Fruit fly (Drosophila melanogaster): Measurements from ENCODE around the gene bbg.
A peak's percentile ranks its signal among the peaks of the same experiment; 100 is the strongest.

bbg gene

DNA sequence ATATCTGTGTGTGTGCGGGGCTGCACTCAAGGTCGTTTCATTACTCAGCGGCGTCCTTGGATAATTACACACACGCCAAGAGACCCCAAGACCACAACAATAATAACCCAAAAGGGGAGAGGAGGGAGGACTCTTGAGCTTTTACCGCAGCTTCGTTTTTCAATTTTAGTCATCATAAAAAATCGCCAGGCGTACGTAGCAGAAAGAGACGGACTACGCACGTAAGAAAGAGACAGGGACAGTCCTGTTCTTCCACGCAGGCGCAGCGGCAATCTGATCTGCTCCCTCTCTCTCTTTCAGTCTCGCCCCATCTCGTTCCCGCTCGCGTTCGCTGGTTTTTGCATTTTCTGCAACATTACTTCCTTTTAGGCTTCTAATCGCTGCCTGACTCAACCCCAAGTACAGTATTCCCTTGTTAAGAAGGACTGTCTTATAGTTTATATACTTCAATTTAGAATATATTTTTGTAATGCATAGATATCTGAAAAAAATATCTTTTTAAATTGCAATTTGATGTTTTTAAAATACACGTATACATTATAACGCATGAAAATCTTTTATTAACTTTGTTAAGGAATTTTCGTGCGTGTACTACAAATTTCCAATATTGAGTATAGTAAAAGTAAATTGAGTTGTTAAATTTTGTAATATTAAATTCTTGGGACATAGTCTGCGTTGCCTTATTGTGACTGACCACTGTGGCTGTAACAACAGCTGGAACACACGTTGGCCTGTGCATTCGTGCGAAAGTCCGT, 72.4 kb downstream of the bbg start (continued):
- peak; percentile 22 for TF ChIP-seq CG11762 (GFP tag; optimal IDR thresholded peaks at IDR 0.05; ENCODE audit: insufficient read depth)
- TF ChIP-seq CG32006 (GFP tag; optimal IDR thresholded peaks at IDR 0.05): peak; percentile 68
- peak; percentile 79 for TF ChIP-seq CG8632 (GFP tag; optimal IDR thresholded peaks at IDR 0.05)
- TF ChIP-seq Sox15 (GFP tag; optimal IDR thresholded peaks at IDR 0.05): peak; percentile 35
- TF ChIP-seq Eip75B (GFP tag; optimal IDR thresholded peaks at IDR 0.05): peak; percentile 49
- no peak for TF ChIP-seq CG11294 (GFP tag; IDR thresholded peaks at IDR 0.05)
- peak; percentile 88 for TF ChIP-seq spab (GFP tag; optimal IDR thresholded peaks at IDR 0.05)
- peak; percentile 36 to 78 for TF ChIP-seq salr (GFP tag; optimal IDR thresholded peaks at IDR 0.05)
- TF ChIP-seq topi (GFP tag; optimal IDR thresholded peaks at IDR 0.05): peak; percentile 36
- peak; percentile 78 for TF ChIP-seq acj6 (GFP tag; optimal IDR thresholded peaks at IDR 0.05)
- no peak for TF ChIP-seq fkh (GFP tag; optimal IDR thresholded peaks at IDR 0.05)
- no peak for TF ChIP-seq Eip93F (GFP tag; optimal IDR thresholded peaks at IDR 0.05)
- TF ChIP-seq CG3919 (GFP tag; optimal IDR thresholded peaks at IDR 0.05): peak; percentile 52
- peak; percentile 73 for TF ChIP-seq svp (GFP tag)
- peak; percentile 73 for TF ChIP-seq OdsH (GFP tag; optimal IDR thresholded peaks at IDR 0.05)
- TF ChIP-seq CG4318 (GFP tag; optimal IDR thresholded peaks at IDR 0.05): peak; percentile 60
- peak; percentile 69 for TF ChIP-seq CG6792 (GFP tag; optimal IDR thresholded peaks at IDR 0.05)
- TF ChIP-seq CG6276 (GFP tag; optimal IDR thresholded peaks at IDR 0.05): peak; percentile 46
- peak; percentile 58 for TF ChIP-seq pdm3 (GFP tag; optimal IDR thresholded peaks at IDR 0.05)
- no peak for TF ChIP-seq eg (GFP tag; IDR thresholded peaks at IDR 0.05)
- TF ChIP-seq fd85E (GFP tag; optimal IDR thresholded peaks at IDR 0.05): no peak
- no peak for TF ChIP-seq dac (GFP tag; optimal IDR thresholded peaks at IDR 0.05)
- TF ChIP-seq CG8319 (GFP tag; optimal IDR thresholded peaks at IDR 0.05): peak; percentile 15
- no peak for TF ChIP-seq Lpt (GFP tag; optimal IDR thresholded peaks at IDR 0.05)
- peak; percentile 71 for TF ChIP-seq CG8119 (GFP tag; IDR thresholded peaks at IDR 0.05)
- TF ChIP-seq CG6854 (GFP tag; optimal IDR thresholded peaks at IDR 0.05): no peak
- TF ChIP-seq vri (GFP tag; optimal IDR thresholded peaks at IDR 0.05): no peak
- TF ChIP-seq CG31627 (GFP tag; optimal IDR thresholded peaks at IDR 0.05): peak; percentile 35
- TF ChIP-seq net (GFP tag; optimal IDR thresholded peaks at IDR 0.05): peak; percentile 64
- no peak for TF ChIP-seq CG11902 (GFP tag; optimal IDR thresholded peaks at IDR 0.05)
- TF ChIP-seq CG3032 (tag; optimal IDR thresholded peaks at IDR 0.05): peak; percentile 94
- TF ChIP-seq Met (GFP tag; optimal IDR thresholded peaks at IDR 0.05): peak; percentile 54
- TF ChIP-seq Ets96B (tag; optimal IDR thresholded peaks at IDR 0.05): peak; percentile 94
- peak; percentile 73 for TF ChIP-seq CG15336 (GFP tag; IDR thresholded peaks at IDR 0.05)
- TF ChIP-seq Hr39 (GFP tag; optimal IDR thresholded peaks at IDR 0.05): peak; percentile 46

DNA sequence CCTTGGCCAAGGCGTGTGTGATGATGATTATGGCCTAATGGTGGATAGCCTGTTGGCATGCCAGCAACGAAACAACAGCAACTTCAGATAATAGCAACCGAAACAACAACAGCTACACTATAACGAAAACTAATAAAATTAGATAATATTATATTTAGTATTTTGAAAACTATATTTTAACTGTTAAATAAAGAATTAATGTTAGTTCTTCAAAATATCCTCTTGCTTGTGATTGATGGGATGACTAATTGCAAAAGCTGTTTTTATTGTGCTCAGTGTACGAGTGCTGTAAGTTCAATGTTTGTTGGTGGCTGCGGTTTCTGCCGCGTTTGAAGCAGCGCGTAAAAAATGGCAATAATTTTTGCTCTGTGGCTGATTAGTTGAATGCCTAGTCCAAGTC, 73.8 kb downstream of the bbg start:
- peak; percentile 64 for TF ChIP-seq eg (GFP tag; IDR thresholded peaks at IDR 0.05)
- peak; percentile 16 for TF ChIP-seq CG6808 (GFP tag; optimal IDR thresholded peaks at IDR 0.05)
- TF ChIP-seq CG10669 (GFP tag; optimal IDR thresholded peaks at IDR 0.05): peak; percentile 33
- peak; percentile 7 for TF ChIP-seq CG34406 (GFP tag; optimal IDR thresholded peaks at IDR 0.05)
- TF ChIP-seq Sox14 (GFP tag; optimal IDR thresholded peaks at IDR 0.05): no peak
- peak; percentile 8 for TF ChIP-seq CG6276 (GFP tag; optimal IDR thresholded peaks at IDR 0.05)
- no peak for TF ChIP-seq CG16779 (tag; optimal IDR thresholded peaks at IDR 0.05)
- TF ChIP-seq pdm3 (GFP tag; optimal IDR thresholded peaks at IDR 0.05): peak; percentile 21
- no peak for TF ChIP-seq ss (GFP tag; optimal IDR thresholded peaks at IDR 0.05)
- TF ChIP-seq CG32006 (GFP tag; optimal IDR thresholded peaks at IDR 0.05): peak; percentile 70
- TF ChIP-seq CG6792 (GFP tag; optimal IDR thresholded peaks at IDR 0.05): no peak
- peak; percentile 13 for TF ChIP-seq CG4318 (GFP tag; optimal IDR thresholded peaks at IDR 0.05)
- TF ChIP-seq CG3919 (GFP tag; optimal IDR thresholded peaks at IDR 0.05): peak; percentile 46
- TF ChIP-seq CG8119 (GFP tag; IDR thresholded peaks at IDR 0.05): peak; percentile 74
- no peak for TF ChIP-seq CG8319 (GFP tag; optimal IDR thresholded peaks at IDR 0.05)
- peak; percentile 42 for TF ChIP-seq CG3032 (tag; optimal IDR thresholded peaks at IDR 0.05)
- no peak for TF ChIP-seq CG6854 (GFP tag; optimal IDR thresholded peaks at IDR 0.05)
- no peak for TF ChIP-seq Eip93F (GFP tag; optimal IDR thresholded peaks at IDR 0.05)
- peak; percentile 83 for TF ChIP-seq Eip78C (GFP tag)
- TF ChIP-seq salr (GFP tag; optimal IDR thresholded peaks at IDR 0.05): peak in 1 of 2 experiments; percentile 17
- TF ChIP-seq fkh (GFP tag; optimal IDR thresholded peaks at IDR 0.05): no peak
- peak; percentile 56 for TF ChIP-seq OdsH (GFP tag; optimal IDR thresholded peaks at IDR 0.05)
- peak; percentile 31 for TF ChIP-seq Lpt (GFP tag; optimal IDR thresholded peaks at IDR 0.05)
- TF ChIP-seq CG8632 (GFP tag; optimal IDR thresholded peaks at IDR 0.05): peak; percentile 19
- peak; percentile 2 for TF ChIP-seq CG11762 (GFP tag; optimal IDR thresholded peaks at IDR 0.05; ENCODE audit: insufficient read depth)
- TF ChIP-seq Ets96B (tag; optimal IDR thresholded peaks at IDR 0.05): peak; percentile 55
- TF ChIP-seq dsx (GFP tag; optimal IDR thresholded peaks at IDR 0.05; ENCODE audit: poor library complexity, severe bottlenecking): peak; percentile 13
- TF ChIP-seq CG6163 (GFP tag; IDR thresholded peaks at IDR 0.05): peak; percentile 71
- TF ChIP-seq acj6 (GFP tag; optimal IDR thresholded peaks at IDR 0.05): peak; percentile 44
- peak; percentile 61 for TF ChIP-seq Hr4 (GFP tag; optimal IDR thresholded peaks at IDR 0.05)
- TF ChIP-seq CG15336 (GFP tag; IDR thresholded peaks at IDR 0.05): peak; percentile 70
- no peak for TF ChIP-seq Hr38 (GFP tag; optimal IDR thresholded peaks at IDR 0.05)
- TF ChIP-seq dac (GFP tag; optimal IDR thresholded peaks at IDR 0.05): no peak

Measured in whole organism, prepupa.